Fruit fly (Drosophila melanogaster) whole organism, embryonic: ENCODE results near the gene CG31798.
A peak's percentile ranks its signal among the peaks of the same experiment; 100 is the strongest.

ENCODE experiments used
- Asciz ChIP-seq: fragments of 200-800 bp; sonication (Bioruptor generic); optimal IDR thresholded peaks from 2 replicates; lab custom pipeline; 2017; ENCODE audit warnings: missing biosample characterization, mild to moderate bottlenecking, missing genetic modification characterization, missing genetic modification reagents
- BtbVII ChIP-seq: fragments of 200-800 bp; sonication (Bioruptor generic); optimal IDR thresholded peaks from 3 replicates; lab custom pipeline; 2017; ENCODE audit warnings: missing biosample characterization, mild to moderate bottlenecking, missing genetic modification characterization
- CG10209 ChIP-seq: fragments of 200-800 bp; sonication (Bioruptor generic); optimal IDR thresholded peaks from 3 replicates; lab custom pipeline; 2017; ENCODE audit warnings: missing biosample characterization, mild to moderate bottlenecking, missing genetic modification characterization, missing genetic modification reagents
- CG10274 ChIP-seq: fragments of 200-800 bp; sonication (Bioruptor generic); optimal IDR thresholded peaks from 3 replicates; lab custom pipeline; 2017; ENCODE audit warnings: missing biosample characterization, mild to moderate bottlenecking, missing genetic modification characterization
- CG14014 ChIP-seq: fragments of 200-800 bp; sonication (Bioruptor generic); IDR thresholded peaks from 2 replicates; pipeline ENCODE4 v1.3.6; 2022; ENCODE audit warnings: missing biosample characterization, missing genetic modification characterization
- CG15011 ChIP-seq: fragments of 200-800 bp; sonication (Bioruptor generic); optimal IDR thresholded peaks from 3 replicates; lab custom pipeline; 2018; ENCODE audit warnings: missing biosample characterization, mild to moderate bottlenecking, missing genetic modification characterization
- CG1529 ChIP-seq: fragments of 200-800 bp; sonication (Bioruptor generic); optimal IDR thresholded peaks from 3 replicates; lab custom pipeline; 2018; ENCODE audit warnings: missing biosample characterization, missing genetic modification characterization
- CG16813 ChIP-seq: fragments of 200-800 bp; sonication (Bioruptor generic); IDR thresholded peaks from 3 replicates; pipeline ENCODE4 v1.3.6; 2022; ENCODE audit warnings: missing biosample characterization, missing genetic modification characterization; ENCODE audit not compliant: partially characterized antibody
- CG17186 ChIP-seq: fragments of 200-800 bp; sonication (Bioruptor generic); optimal IDR thresholded peaks from 3 replicates; lab custom pipeline; 2017; ENCODE audit warnings: missing biosample characterization, missing genetic modification reagents, missing genetic modification characterization
- CG17912 ChIP-seq: fragments of 200-800 bp; sonication (Bioruptor generic); optimal IDR thresholded peaks from 2 replicates; lab custom pipeline; 2018; ENCODE audit warnings: missing biosample characterization, mild to moderate bottlenecking, missing genetic modification characterization
- CG18011 ChIP-seq: fragments of 200-800 bp; sonication (Bioruptor generic); optimal IDR thresholded peaks from 2 replicates; lab custom pipeline; 2017; ENCODE audit warnings: missing biosample characterization, missing genetic modification characterization, mild to moderate bottlenecking, moderate library complexity, missing genotype
- CG2129 ChIP-seq: fragments of 200-800 bp; sonication (Bioruptor generic); IDR thresholded peaks from 2 replicates; pipeline ENCODE4 v1.3.6; 2022; ENCODE audit warnings: missing biosample characterization, missing genetic modification characterization; ENCODE audit not compliant: partially characterized antibody
- CG2889 ChIP-seq: fragments of 200-800 bp; sonication (Bioruptor generic); IDR thresholded peaks from 3 replicates; pipeline ENCODE4 v1.3.6; 2022; ENCODE audit warnings: missing biosample characterization, missing genetic modification characterization
- CG31388 ChIP-seq: fragments of 200-800 bp; sonication (Bioruptor generic); optimal IDR thresholded peaks from 2 replicates; lab custom pipeline; 2016; ENCODE audit warnings: missing biosample characterization, missing genetic modification characterization
- CG3407 ChIP-seq: fragments of 200-800 bp; sonication (Bioruptor generic); optimal IDR thresholded peaks from 2 replicates; lab custom pipeline; 2018; ENCODE audit warnings: missing biosample characterization, mild to moderate bottlenecking, missing genetic modification characterization
- CG4404 ChIP-seq: fragments of 200-800 bp; sonication (Bioruptor generic); IDR thresholded peaks from 2 replicates; pipeline ENCODE4 v1.3.6; 2022; ENCODE audit warnings: missing biosample characterization, missing genetic modification characterization
- CG4707 ChIP-seq: fragments of 200-800 bp; sonication (Bioruptor generic); optimal IDR thresholded peaks from 2 replicates; lab custom pipeline; 2018; ENCODE audit warnings: missing biosample characterization, mild to moderate bottlenecking, missing genetic modification characterization, moderate library complexity
- CG4730 ChIP-seq: fragments of 200-800 bp; sonication (Bioruptor generic); IDR thresholded peaks from 2 replicates; pipeline ENCODE4 v1.3.6; 2022; ENCODE audit warnings: missing biosample characterization, missing genetic modification characterization
- CG6813 ChIP-seq: fragments of 200-800 bp; sonication (Bioruptor generic); optimal IDR thresholded peaks from 2 replicates; lab custom pipeline; 2017; ENCODE audit warnings: missing biosample characterization, missing genetic modification characterization, mild to moderate bottlenecking, moderate library complexity, missing genetic modification reagents
- CG7556 ChIP-seq: fragments of 200-800 bp; sonication (Bioruptor generic); optimal IDR thresholded peaks from 2 replicates; lab custom pipeline; 2017; ENCODE audit warnings: missing biosample characterization, mild to moderate bottlenecking, missing genetic modification characterization
- CG8359 ChIP-seq: fragments of 200-800 bp; sonication (Bioruptor generic); optimal IDR thresholded peaks from 2 replicates; lab custom pipeline; 2017; ENCODE audit warnings: missing biosample characterization, mild to moderate bottlenecking, missing genetic modification characterization, borderline replicate concordance
- CG8944 ChIP-seq: fragments of 200-800 bp; sonication (Bioruptor generic); optimal IDR thresholded peaks from 3 replicates; lab custom pipeline; 2016; ENCODE audit warnings: missing biosample characterization, missing genetic modification characterization
- CG9876 ChIP-seq: fragments of 200-800 bp; sonication (Bioruptor generic); optimal IDR thresholded peaks from 2 replicates; lab custom pipeline; 2016; ENCODE audit warnings: missing biosample characterization, missing genetic modification characterization
- Gug ChIP-seq: fragments of 200-800 bp; sonication (Bioruptor generic); IDR thresholded peaks from 4 replicates; pipeline ENCODE4 v1.3.6; 2022; ENCODE audit warnings: missing biosample characterization, missing genetic modification characterization
- Hmr ChIP-seq: fragments of 200-800 bp; sonication (Bioruptor generic); optimal IDR thresholded peaks from 3 replicates; lab custom pipeline; 2017; ENCODE audit warnings: mild to moderate bottlenecking, missing biosample characterization, missing genetic modification reagents, missing genetic modification characterization
- Hr3 ChIP-seq: fragments of 200-800 bp; sonication (Bioruptor generic); optimal IDR thresholded peaks from 3 replicates; lab custom pipeline; 2016; ENCODE audit warnings: missing biosample characterization, missing genetic modification characterization
- Hr51 ChIP-seq, 2 experiments: fragments of 200-800 bp; sonication (Bioruptor generic); optimal IDR thresholded peaks; 2 replicates in 1 of 2; 3 replicates in 1 of 2; lab custom pipeline; 2016 to 2018; ENCODE audit warnings: missing biosample characterization in 2 of 2, missing genetic modification characterization in 2 of 2, mild to moderate bottlenecking in 1 of 2, moderate library complexity in 1 of 2
- Lim3 ChIP-seq: fragments of 200-800 bp; sonication (Bioruptor generic); IDR thresholded peaks from 2 replicates; pipeline ENCODE4 v1.3.6; 2022; ENCODE audit warnings: missing biosample characterization, missing genetic modification characterization
- NC2β ChIP-seq: fragments of 200-800 bp; sonication (Bioruptor generic); optimal IDR thresholded peaks from 2 replicates; lab custom pipeline; 2016; ENCODE audit warnings: missing biosample characterization, missing genetic modification characterization
- Rx ChIP-seq: fragments of 200-800 bp; sonication (Bioruptor generic); IDR thresholded peaks from 2 replicates; pipeline ENCODE4 v1.3.6; 2022; ENCODE audit warnings: missing biosample characterization, missing genetic modification characterization
- Ssrp ChIP-seq: fragments of 200-800 bp; sonication (Bioruptor generic); optimal IDR thresholded peaks from 2 replicates; lab custom pipeline; 2018; ENCODE audit warnings: missing biosample characterization, mild to moderate bottlenecking, missing genetic modification characterization, moderate library complexity
- Usf ChIP-seq: fragments of 200-800 bp; sonication (Bioruptor generic); optimal IDR thresholded peaks from 2 replicates; lab custom pipeline; 2017; ENCODE audit warnings: missing genotype, missing biosample characterization, missing genetic modification characterization
- YL-1 ChIP-seq: fragments of 200-800 bp; sonication (Bioruptor generic); optimal IDR thresholded peaks from 3 replicates; lab custom pipeline; 2017; ENCODE audit warnings: missing biosample characterization, mild to moderate bottlenecking, missing genetic modification characterization
- crol ChIP-seq: fragments of 200-800 bp; sonication (Bioruptor generic); IDR thresholded peaks from 2 replicates; pipeline ENCODE4 v1.3.6; 2022; ENCODE audit warnings: missing biosample characterization, missing genetic modification characterization
- gcm ChIP-seq: fragments of 200-800 bp; sonication (Bioruptor generic); optimal IDR thresholded peaks from 2 replicates; lab custom pipeline; 2019; ENCODE audit warnings: missing biosample characterization, mild to moderate bottlenecking, missing genetic modification characterization, moderate library complexity
- her ChIP-seq: fragments of 200-800 bp; sonication (Bioruptor generic); optimal IDR thresholded peaks from 2 replicates; lab custom pipeline; 2016; ENCODE audit warnings: missing biosample characterization, missing genetic modification characterization
- ind ChIP-seq: fragments of 200-800 bp; sonication (Bioruptor generic); optimal IDR thresholded peaks from 3 replicates; lab custom pipeline; 2016; ENCODE audit warnings: missing biosample characterization, missing genetic modification characterization
- kni ChIP-seq: fragments of 200-800 bp; sonication (Bioruptor generic); optimal IDR thresholded peaks from 3 replicates; lab custom pipeline; 2017; ENCODE audit warnings: mild to moderate bottlenecking, missing biosample characterization, missing genetic modification reagents, missing genetic modification characterization
- lmd ChIP-seq: fragments of 200-800 bp; sonication (Bioruptor generic); IDR thresholded peaks from 2 replicates; pipeline ENCODE4 v1.3.6; 2022; ENCODE audit warnings: missing biosample characterization, missing genetic modification characterization
- lola ChIP-seq, 3 experiments: fragments of >200 bp in 2 of 3; fragments of 200-800 bp in 1 of 3; sonication (Bioruptor generic) in 1 of 3; optimal IDR thresholded peaks; 2 replicates each; lab custom pipeline; 2017 to 2019; ENCODE audit warnings: missing biosample characterization in 3 of 3, missing genetic modification characterization in 3 of 3, mild to moderate bottlenecking in 1 of 3, moderate library complexity in 1 of 3
- pita ChIP-seq: fragments of 200-800 bp; sonication (Bioruptor generic); optimal IDR thresholded peaks from 2 replicates; lab custom pipeline; 2017; ENCODE audit warnings: missing biosample characterization, mild to moderate bottlenecking, missing genetic modification characterization
- sens-2 ChIP-seq: fragments of 200-800 bp; sonication (Bioruptor generic); IDR thresholded peaks from 2 replicates; pipeline ENCODE4 v1.3.6; 2022; ENCODE audit warnings: missing biosample characterization, missing genetic modification characterization
- sima ChIP-seq: fragments of 200-800 bp; sonication (Bioruptor generic); optimal IDR thresholded peaks from 2 replicates; lab custom pipeline; 2016; ENCODE audit warnings: missing biosample characterization, missing genetic modification characterization
- trh ChIP-seq: fragments of 200-800 bp; sonication (Bioruptor generic); optimal IDR thresholded peaks from 2 replicates; lab custom pipeline; 2016; ENCODE audit warnings: missing biosample characterization, missing genetic modification characterization
- usp ChIP-seq: fragments of >200 bp; optimal IDR thresholded peaks from 2 replicates; lab custom pipeline; 2017; ENCODE audit warnings: missing biosample characterization, missing genetic modification characterization
- vnd ChIP-seq: fragments of 200-800 bp; sonication (Bioruptor generic); IDR thresholded peaks from 3 replicates; pipeline ENCODE4 v1.3.6; 2022; ENCODE audit warnings: missing biosample characterization, missing genetic modification characterization; ENCODE audit not compliant: partially characterized antibody
- zen ChIP-seq: fragments of 200-800 bp; sonication (Bioruptor generic); optimal IDR thresholded peaks from 3 replicates; lab custom pipeline; 2018; ENCODE audit warnings: missing biosample characterization, mild to moderate bottlenecking, missing genetic modification characterization, moderate library complexity
- zf30C ChIP-seq: fragments of 200-800 bp; sonication (Bioruptor generic); optimal IDR thresholded peaks from 3 replicates; lab custom pipeline; 2018; ENCODE audit warnings: missing biosample characterization, mild to moderate bottlenecking, missing genetic modification characterization

CG31798 gene

dm6 chr2L:19439598-19440230 lies 45.8 kb downstream of the CG31798 start (continued):
- TF ChIP-seq sens-2 (peak; percentile 52; the same call in 1 of the 2 replicates), kni (GFP tag; lab: Kevin White, UChicago) (peak; percentile 87), lmd (GFP tag; lab: Robert Waterston, UW) (peak; percentile 82), CG16813 (GFP tag; lab: Robert Waterston, UW) (no peak), YL-1 (peak; percentile 64), CG6813 (GFP tag; lab: Kevin White, UChicago) (peak; percentile 33), Asciz (peak; percentile 68), usp (no peak), CG8944 (GFP tag; lab: Kevin White, UChicago) (peak; percentile 42), CG2889 (GFP tag; lab: Robert Waterston, UW) (peak; percentile 69; the same call in 2 of the 3 replicates), Lim3 (GFP tag; lab: Robert Waterston, UW) (peak; percentile 66; the same call in 1 of the 2 replicates), crol (GFP tag; lab: Robert Waterston, UW) (peak; percentile 10; the same call in 1 of the 2 replicates), CG4730 (GFP tag; lab: Robert Waterston, UW) (0 out of 2 replicates have a peak, but pooled peaks have one; percentile 19), zen (tag; lab: Kevin White, UChicago) (no peak), vnd (GFP tag; lab: Robert Waterston, UW) (no peak), zf30C (GFP tag; lab: Kevin White, UChicago) (no peak), CG17912 (GFP tag; lab: Kevin White, UChicago) (peak; percentile 85), CG1529 (GFP tag; lab: Kevin White, UChicago) (peak; percentile 47), CG7556 (GFP tag; lab: Kevin White, UChicago) (peak; percentile 81), CG18011 (peak; percentile 94), CG4404 (GFP tag; lab: Robert Waterston, UW) (peak; percentile 53; the same call in 1 of the 2 replicates), gcm (GFP tag; lab: Kevin White, UChicago) (peak; percentile 70), CG8359 (GFP tag; lab: Kevin White, UChicago) (peak; percentile 47), CG2129 (no peak), lola (GFP tag; optimal IDR thresholded peaks at IDR 0.05; lab: Kevin White, UChicago) (peak in 1 of 3 experiments; percentile 68), Hr51 (GFP tag; optimal IDR thresholded peaks at IDR 0.05; lab: Kevin White, UChicago) (peak; percentile 87 to 94), Rx (GFP tag; lab: Robert Waterston, UW) (peak; percentile 54; the same call in 1 of the 2 replicates), NC2β (GFP tag; lab: Kevin White, UChicago) (peak; percentile 45), trh (peak; percentile 25), sima (GFP tag; lab: Kevin White, UChicago) (no peak), CG9876 (GFP tag; lab: Kevin White, UChicago) (peak; percentile 59), her (GFP tag; lab: Kevin White, UChicago) (peak; percentile 88), Hmr (GFP tag; lab: Kevin White, UChicago) (peak; percentile 71), Ssrp (tag; lab: Kevin White, UChicago) (peak; percentile 88), Usf (GFP tag; lab: Kevin White, UChicago) (peak; percentile 72), Gug (GFP tag; lab: Robert Waterston, UW) (0 out of 4 replicates have a peak, but pooled peaks have one; percentile 23), CG3407 (GFP tag; lab: Kevin White, UChicago) (peak; percentile 61), pita (no peak), CG15011 (GFP tag; lab: Kevin White, UChicago) (peak; percentile 50), Hr3 (GFP tag; lab: Kevin White, UChicago) (peak; percentile 67), CG17186 (GFP tag; lab: Kevin White, UChicago) (no peak), BtbVII (GFP tag; lab: Kevin White, UChicago) (peak; percentile 46), CG10209 (GFP tag; lab: Kevin White, UChicago) (peak; percentile 73), CG31388 (GFP tag; lab: Kevin White, UChicago) (peak; percentile 23), CG4707 (peak; percentile 89), ind (GFP tag; lab: Kevin White, UChicago) (peak; percentile 77), CG10274 (GFP tag; lab: Kevin White, UChicago) (peak; percentile 26), CG14014 (GFP tag; lab: Robert Waterston, UW) (peak; percentile 75)
